Fruit fly (Drosophila melanogaster) whole organism, adult: ENCODE measurements around the gene Hira.
A peak's percentile ranks its signal among the peaks of the same experiment; 100 is the strongest.
"Not testable (repeated sequence)": the region's sequence is repeated elsewhere in the genome, so short reads cannot be mapped to it uniquely, and the experiment has no call there.

ENCODE experiments used
- CG11617 ChIP-seq: fragments of 200-800 bp; sonication (Bioruptor generic); optimal IDR thresholded peaks from 2 replicates; lab custom pipeline; 2017; ENCODE audit warnings: mild to moderate bottlenecking, missing biosample characterization, missing genetic modification reagents, missing genetic modification characterization
- CG12768 ChIP-seq: fragments of 200-800 bp; sonication (Bioruptor generic); optimal IDR thresholded peaks from 2 replicates; lab custom pipeline; 2017; ENCODE audit warnings: missing biosample characterization, missing genetic modification characterization, mild to moderate bottlenecking, moderate library complexity, missing genetic modification reagents
- CG1620 ChIP-seq: fragments of 200-800 bp; sonication (Bioruptor generic); optimal IDR thresholded peaks from 2 replicates; lab custom pipeline; 2016; ENCODE audit warnings: missing biosample characterization, missing genetic modification characterization
- CG33017 ChIP-seq: fragments of 200-800 bp; sonication (Bioruptor generic); optimal IDR thresholded peaks from 2 replicates; lab custom pipeline; 2018; ENCODE audit warnings: missing biosample characterization, mild to moderate bottlenecking, missing genetic modification characterization, moderate library complexity
- CG7045 ChIP-seq: fragments of 200-800 bp; sonication (Bioruptor generic); optimal IDR thresholded peaks from 2 replicates; lab custom pipeline; 2017; ENCODE audit warnings: missing biosample characterization, mild to moderate bottlenecking, missing genetic modification characterization
- CG7101 ChIP-seq: fragments of 200-800 bp; sonication (Bioruptor generic); optimal IDR thresholded peaks from 2 replicates; lab custom pipeline; 2018; ENCODE audit warnings: missing biosample characterization, mild to moderate bottlenecking, missing genetic modification characterization, moderate library complexity
- Clk ChIP-seq: fragments of 200-800 bp; sonication (Bioruptor generic); optimal IDR thresholded peaks from 2 replicates; lab custom pipeline; 2017; ENCODE audit warnings: missing biosample characterization, missing genetic modification characterization
- cic ChIP-seq: fragments of 200-800 bp; sonication (Bioruptor generic); optimal IDR thresholded peaks from 2 replicates; lab custom pipeline; 2017; ENCODE audit warnings: missing biosample characterization, mild to moderate bottlenecking, missing genetic modification characterization, moderate library complexity
- kay ChIP-seq: fragments of 200-800 bp; sonication (Bioruptor generic); peaks from one replicate; lab custom pipeline; 2016; ENCODE audit warnings: missing biosample characterization, missing genetic modification characterization, borderline replicate concordance
- pad ChIP-seq: fragments of 200-800 bp; sonication (Bioruptor generic); optimal IDR thresholded peaks from 3 replicates; lab custom pipeline; 2017; ENCODE audit warnings: missing biosample characterization, missing genetic modification characterization, mild to moderate bottlenecking, moderate library complexity, missing genetic modification reagents

DNA sequence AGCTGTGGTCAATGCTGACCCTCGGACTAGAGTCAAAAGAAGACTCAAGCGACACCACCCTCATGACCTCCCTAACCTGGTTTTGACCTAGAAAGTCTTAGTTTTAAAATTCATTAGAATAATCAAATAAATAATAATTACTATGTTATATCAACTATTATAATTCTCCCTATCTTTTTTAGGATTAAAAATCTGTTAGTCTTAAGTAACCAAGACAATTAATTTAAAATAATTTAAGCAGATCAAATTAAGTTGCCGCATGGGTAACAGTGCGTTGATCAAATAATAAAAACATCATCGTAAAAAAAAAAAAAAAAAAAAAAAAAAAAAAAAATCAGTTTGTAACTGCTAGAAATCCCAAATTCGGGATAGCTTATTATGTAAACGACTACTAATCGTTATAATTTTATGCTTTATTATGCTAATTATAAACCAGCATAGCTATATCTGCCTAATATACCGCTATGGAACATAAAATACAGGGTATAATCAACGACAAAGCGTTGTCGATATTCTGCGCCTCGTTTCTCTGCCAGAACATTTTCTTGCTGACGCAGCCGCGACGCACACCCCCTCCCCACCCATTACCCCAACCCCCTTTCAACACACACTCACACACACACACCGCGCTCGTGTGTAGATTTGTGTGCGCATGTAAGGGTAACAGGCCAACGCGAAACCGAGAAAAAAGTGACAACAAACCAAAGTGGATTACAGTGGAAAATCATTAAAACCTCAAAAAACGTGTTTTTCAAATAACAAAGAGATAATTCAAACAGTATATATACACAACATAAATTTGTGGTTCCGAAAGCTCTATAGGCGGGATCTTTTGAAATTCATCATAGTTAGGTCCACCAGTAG lies 18.7 kb upstream of the Hira start:
- TF ChIP-seq Clk (GFP tag; lab: Kevin White, UChicago) (peak; percentile 3), CG33017 (tag; lab: Kevin White, UChicago) (peak; percentile 61), CG12768 (GFP tag; lab: Kevin White, UChicago) (peak; percentile 63), CG11617 (GFP tag; lab: Kevin White, UChicago) (peak; percentile 79), CG7101 (peak; percentile 89), cic (GFP tag; lab: Kevin White, UChicago) (peak; percentile 70), CG1620 (peak; percentile 62), CG7045 (GFP tag; lab: Kevin White, UChicago) (peak; percentile 34), pad (GFP tag; lab: Kevin White, UChicago) (peak; percentile 75)
- TF ChIP-seq kay (GFP tag; lab: Kevin White, UChicago) = not testable (repeated sequence)
